Worm (Caenorhabditis elegans) whole organism, young adult: ENCODE measurements around the gene rars-1.

Experiments used
- B0019.2 ChIP-seq: fragments of 200-800 bp; sonication (Bioruptor generic); conservative IDR thresholded peaks from 2 replicates; pipeline ENCODE4 v1.3.6; 2022; ENCODE audit warnings: missing genetic modification reagents, missing genetic modification characterization, missing compliant biosample characterization
- F22D6.2 ChIP-seq: sonication (generic microtip); optimal IDR thresholded peaks from 2 replicates; lab custom pipeline; 2016; ENCODE audit warnings: mild to moderate bottlenecking, missing genetic modification characterization, missing compliant biosample characterization
- F23B12.7 ChIP-seq: sonication (generic microtip); optimal IDR thresholded peaks from 2 replicates; lab custom pipeline; 2017; ENCODE audit warnings: missing genetic modification characterization, mild to moderate bottlenecking, missing compliant biosample characterization, antibody characterized with exemption, moderate library complexity; ENCODE audit not compliant: insufficient read depth
- F37B4.10 ChIP-seq: fragments of 200-800 bp; sonication (Bioruptor generic); IDR thresholded peaks from 2 replicates; pipeline ENCODE4 v1.3.6; 2022; ENCODE audit warnings: missing genetic modification characterization, missing compliant biosample characterization
- ceh-58 ChIP-seq: fragments of 200-800 bp; sonication (Bioruptor generic); IDR thresholded peaks from 2 replicates; pipeline ENCODE4 v1.3.6; 2022; ENCODE audit warnings: missing genetic modification characterization, missing compliant biosample characterization
- let-607 ChIP-seq, 2 experiments: fragments of 200-800 bp in 1 of 2; sonication (Bioruptor generic) in 1 of 2; sonication (generic microtip) in 1 of 2; optimal IDR thresholded peaks; 2 replicates each; lab custom pipeline; 2016 to 2018; ENCODE audit warnings: mild to moderate bottlenecking in 2 of 2, missing compliant biosample characterization in 2 of 2, missing genetic modification characterization in 2 of 2, moderate library complexity in 2 of 2, missing genotype in 1 of 2
- mes-4 ChIP-seq: sonication (generic microtip); optimal IDR thresholded peaks from 2 replicates; lab custom pipeline; 2016; ENCODE audit warnings: missing genotype, missing genetic modification characterization, missing compliant biosample characterization
- snpc-4 ChIP-seq, 5 experiments: fragments of 150-350 bp in 1 of 5; sonication (generic microtip) in 4 of 5; optimal IDR thresholded peaks; 2 replicates each; lab custom pipeline; 2014 to 2018; ENCODE audit warnings: missing genetic modification characterization in 5 of 5, missing biosample characterization in 3 of 5, antibody characterized with exemption in 2 of 5, mild to moderate bottlenecking in 2 of 5, missing compliant biosample characterization in 2 of 5, missing genotype in 2 of 5, moderate library complexity in 2 of 5, missing genetic modification reagents in 1 of 5

DNA sequence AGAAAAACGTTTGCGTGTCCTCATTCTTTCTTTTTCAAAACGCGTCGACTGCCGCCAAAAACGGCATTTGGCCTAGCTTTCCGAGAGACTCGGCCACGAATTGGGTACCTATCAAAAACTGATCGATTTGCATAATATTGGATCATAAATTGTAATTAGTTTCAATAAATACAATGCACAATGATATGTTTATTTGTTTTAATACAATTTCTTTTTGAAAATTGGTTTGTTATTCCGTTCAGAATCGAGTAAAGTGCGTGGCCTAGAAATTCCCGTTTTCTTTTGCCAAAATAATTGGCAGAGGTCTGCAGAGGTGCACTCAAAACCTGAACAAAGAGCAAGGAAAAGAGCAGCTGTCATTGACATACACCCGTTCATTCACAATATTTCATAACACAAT lies 11.6 kb downstream of the rars-1 start, which contains the start of gene F26F4.8:
- TF ChIP-seq F37B4.10 (GFP tag; lab: Robert Waterston, UW) (no peak), F22D6.2 (tag; lab: Kevin White, UChicago) (no peak), ceh-58 (GFP tag; lab: Robert Waterston, UW) (no peak), mes-4 (tag; lab: Kevin White, UChicago) (no peak), F23B12.7 (tag; lab: Kevin White, UChicago) (no peak), B0019.2 (GFP tag; lab: Robert Waterston, UW) (no peak), snpc-4 (GFP tag; optimal IDR thresholded peaks at IDR 0.05; lab: Kevin White, UChicago) (no peak), snpc-4 (tag; optimal IDR thresholded peaks at IDR 0.05; lab: Kevin White, UChicago) (no peak), let-607 (tag; optimal IDR thresholded peaks at IDR 0.05; lab: Kevin White, UChicago) (no peak)
